Worm (Caenorhabditis elegans): ENCODE measurements around the gene C34C12.2.

DNA sequence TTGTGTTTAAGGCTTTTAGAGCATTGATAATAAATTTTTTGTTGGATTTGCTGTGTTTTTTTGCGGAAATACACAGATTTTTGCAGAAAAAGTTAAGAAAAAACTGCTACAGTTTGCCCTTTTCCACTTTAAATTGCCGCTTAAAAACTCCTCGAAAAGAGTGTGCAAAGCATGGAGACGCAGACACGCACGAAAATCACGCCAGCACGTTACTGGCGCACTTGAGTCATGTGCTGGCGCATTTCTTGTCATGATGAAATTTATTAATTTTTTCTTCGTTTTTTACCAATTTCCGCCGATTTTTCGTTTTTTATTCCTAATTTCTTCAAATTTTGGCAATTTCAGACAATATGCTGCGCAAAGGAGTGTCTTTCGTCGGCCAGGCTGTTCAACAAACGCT lies 6.5 kb downstream of the C34C12.2 start, which contains the start of gene C34C12.8:
- TF ChIP-seq skn-1 (tag; optimal IDR thresholded peaks at IDR 0.05): peak; percentile 91
- peak; percentile 90 for TF ChIP-seq aly-2 (tag; optimal IDR thresholded peaks at IDR 0.05)

All from whole organism, L1 larva.